Fruit fly (Drosophila melanogaster) S2 (cell line): ENCODE results near the gene Bx42.

Experiments used
- CG8478 ChIP-seq: fragments of >200 bp; optimal IDR thresholded peaks from 2 replicates; lab custom pipeline; 2018
- CTCF ChIP-seq, 2 experiments: fragments of >200 bp; optimal IDR thresholded peaks; 2 replicates each; lab custom pipeline; 2018

DNA sequence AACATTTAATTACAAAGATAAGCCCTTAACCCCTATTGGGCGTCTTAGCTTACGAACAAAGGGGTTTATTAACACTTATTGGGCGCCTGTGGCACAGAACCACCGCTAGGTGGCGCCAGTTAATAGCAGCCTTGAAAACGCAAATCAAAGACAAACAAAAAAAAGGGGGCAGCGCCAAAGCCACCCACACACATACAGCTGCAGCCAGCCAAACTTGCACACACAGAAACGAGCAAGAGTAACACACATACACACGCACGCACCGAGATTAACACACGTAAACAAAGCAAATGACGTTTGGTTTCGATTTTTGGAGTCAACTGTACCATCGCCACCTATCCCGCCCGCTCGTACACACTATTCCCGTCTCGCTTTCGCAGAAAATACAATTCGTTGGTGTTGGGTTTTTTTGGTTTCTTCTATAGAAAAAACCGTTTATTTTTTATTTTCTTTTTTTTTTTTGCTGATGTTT lies 45.8 kb upstream of the Bx42 start:
- peak; percentile 85 to 89 for TF ChIP-seq CTCF (optimal IDR thresholded peaks at IDR 0.05; lab: Kevin White, UChicago)
- no peak for TF ChIP-seq CG8478 (lab: Kevin White, UChicago)
